Worm (Caenorhabditis elegans) whole organism, young adult: Measurements from ENCODE around the gene clec-143.

ENCODE experiments used
- B0035.1 ChIP-seq: sonication (generic microtip); optimal IDR thresholded peaks from 2 replicates; lab custom pipeline; 2016; ENCODE audit warnings: missing genetic modification characterization, mild to moderate bottlenecking, missing compliant biosample characterization, missing genotype, missing genetic modification reagents
- B0336.3 ChIP-seq: fragments of 200-800 bp; sonication (Bioruptor generic); IDR thresholded peaks from 2 replicates; pipeline ENCODE4 v1.3.6; 2022; ENCODE audit warnings: missing genetic modification characterization, missing compliant biosample characterization
- C06A6.2 ChIP-seq: fragments of 200-800 bp; sonication (Bioruptor generic); conservative IDR thresholded peaks from 2 replicates; pipeline ENCODE4 v1.3.6; 2022; ENCODE audit warnings: missing genetic modification characterization, missing compliant biosample characterization
- C17E4.6 ChIP-seq: fragments of 200-800 bp; sonication (Bioruptor generic); IDR thresholded peaks from 2 replicates; pipeline ENCODE4 v1.3.6; 2022; ENCODE audit warnings: missing genetic modification reagents, missing genetic modification characterization, missing compliant biosample characterization
- F10E7.11 ChIP-seq: sonication (generic microtip); optimal IDR thresholded peaks from 2 replicates; lab custom pipeline; 2017; ENCODE audit warnings: mild to moderate bottlenecking, missing genetic modification characterization, moderate library complexity, missing compliant biosample characterization
- F57C9.4 ChIP-seq: sonication (generic microtip); optimal IDR thresholded peaks from 2 replicates; lab custom pipeline; 2017; ENCODE audit warnings: mild to moderate bottlenecking, missing genetic modification characterization, missing compliant biosample characterization
- K12H6.12 ChIP-seq: fragments of 200-800 bp; sonication (Bioruptor generic); optimal IDR thresholded peaks from 2 replicates; lab custom pipeline; 2018; ENCODE audit warnings: mild to moderate bottlenecking, missing genetic modification characterization, missing compliant biosample characterization
- Y56A3A.18 ChIP-seq: fragments of 200-800 bp; sonication (Bioruptor generic); IDR thresholded peaks from 2 replicates; pipeline ENCODE4 v1.3.6; 2022; ENCODE audit warnings: missing genetic modification reagents, missing genetic modification characterization, missing compliant biosample characterization
- Y79H2A.3 ChIP-seq: fragments of 200-800 bp; sonication (Bioruptor generic); conservative IDR thresholded peaks from 2 replicates; pipeline ENCODE4 v1.3.6; 2022; ENCODE audit warnings: missing genetic modification reagents, missing genetic modification characterization, missing compliant biosample characterization
- ZK185.1 ChIP-seq: sonication (generic microtip); optimal IDR thresholded peaks from 2 replicates; lab custom pipeline; 2016; ENCODE audit warnings: mild to moderate bottlenecking, missing genetic modification characterization, missing compliant biosample characterization; ENCODE audit not compliant: poor library complexity, severe bottlenecking
- ama-1 ChIP-seq, 3 experiments: fragments of 150-350 bp in 1 of 3; sonication (generic microtip) in 2 of 3; optimal IDR thresholded peaks; 2 replicates each; lab custom pipeline; 2014 to 2018; ENCODE audit warnings: missing biosample characterization in 2 of 3, missing genetic modification characterization in 2 of 3, missing genetic modification reagents in 2 of 3
- aptf-3 ChIP-seq: fragments of 200-800 bp; sonication (Bioruptor generic); IDR thresholded peaks from 2 replicates; pipeline ENCODE4 v1.3.6; 2022; ENCODE audit warnings: missing genetic modification characterization, missing compliant biosample characterization
- athp-1 ChIP-seq: sonication (generic microtip); optimal IDR thresholded peaks from 2 replicates; lab custom pipeline; 2017; ENCODE audit warnings: mild to moderate bottlenecking, missing genetic modification characterization, missing compliant biosample characterization
- attf-5 ChIP-seq: fragments of 200-800 bp; sonication (Bioruptor generic); optimal IDR thresholded peaks from 2 replicates; lab custom pipeline; 2018; ENCODE audit warnings: mild to moderate bottlenecking, missing genetic modification characterization, missing compliant biosample characterization
- attf-6 ChIP-seq: fragments of 200-800 bp; sonication (Bioruptor generic); IDR thresholded peaks from 2 replicates; pipeline ENCODE4 v1.3.6; 2022; ENCODE audit warnings: missing genetic modification reagents, missing genetic modification characterization, missing compliant biosample characterization
- cebp-1 ChIP-seq, 2 experiments: fragments of 200-800 bp in 1 of 2; sonication (Bioruptor generic) in 1 of 2; sonication (generic microtip) in 1 of 2; IDR thresholded peaks in 1 of 2; optimal IDR thresholded peaks in 1 of 2; 2 replicates each; pipeline versions ENCODE4 v1.3.6 to Lab custom; 2017 to 2022; ENCODE audit warnings: missing compliant biosample characterization in 2 of 2, missing genetic modification characterization in 2 of 2, mild to moderate bottlenecking in 1 of 2, missing genetic modification reagents in 1 of 2, moderate library complexity in 1 of 2
- ceh-91 ChIP-seq: fragments of 200-800 bp; sonication (Bioruptor generic); IDR thresholded peaks from 2 replicates; pipeline ENCODE4 v1.3.6; 2022; ENCODE audit warnings: missing genetic modification reagents, missing genetic modification characterization, missing compliant biosample characterization
- dpl-1 ChIP-seq: fragments of 150-350 bp; optimal IDR thresholded peaks from 2 replicates; lab custom pipeline; 2014; ENCODE audit warnings: missing biosample characterization, missing genetic modification reagents, missing genetic modification characterization
- ekl-4 ChIP-seq: fragments of 200-800 bp; sonication (Bioruptor generic); IDR thresholded peaks from 2 replicates; pipeline ENCODE4 v1.3.6; 2022; ENCODE audit warnings: missing genetic modification reagents, missing genetic modification characterization, missing compliant biosample characterization
- ets-4 ChIP-seq: fragments of 200-800 bp; sonication (Bioruptor generic); optimal IDR thresholded peaks from 2 replicates; lab custom pipeline; 2018; ENCODE audit warnings: mild to moderate bottlenecking, missing genetic modification characterization, missing compliant biosample characterization
- him-1 ChIP-seq: sonication (generic microtip); optimal IDR thresholded peaks from 2 replicates; lab custom pipeline; 2016; ENCODE audit warnings: missing genotype, missing genetic modification reagents, missing genetic modification characterization, missing compliant biosample characterization
- hsf-1 ChIP-seq: fragments of 200-800 bp; sonication (Bioruptor generic); IDR thresholded peaks from 2 replicates; pipeline ENCODE4 v1.3.6; 2022; ENCODE audit warnings: missing genetic modification reagents, missing genetic modification characterization, missing compliant biosample characterization
- lin-26 ChIP-seq: fragments of 200-800 bp; sonication (Bioruptor generic); IDR thresholded peaks from 2 replicates; pipeline ENCODE4 v1.3.6; 2022; ENCODE audit warnings: missing genetic modification reagents, missing genetic modification characterization, missing compliant biosample characterization
- lin-35 ChIP-seq, 3 experiments: fragments of 150-350 bp in 2 of 3; sonication (generic microtip) in 1 of 3; optimal IDR thresholded peaks; 2 replicates each; lab custom pipeline; 2014 to 2018; ENCODE audit warnings: missing biosample characterization in 3 of 3, missing genetic modification characterization in 3 of 3, missing genetic modification reagents in 3 of 3
- lin-54 ChIP-seq: fragments of 200-800 bp; sonication (Bioruptor generic); optimal IDR thresholded peaks from 2 replicates; lab custom pipeline; 2018; ENCODE audit warnings: mild to moderate bottlenecking, missing genetic modification characterization, missing compliant biosample characterization
- lsy-27 ChIP-seq: sonication (generic microtip); optimal IDR thresholded peaks from 2 replicates; lab custom pipeline; 2017; ENCODE audit warnings: missing genetic modification characterization, mild to moderate bottlenecking, missing compliant biosample characterization, antibody characterized with exemption, missing genotype, borderline replicate concordance; ENCODE audit not compliant: insufficient read depth
- madf-10 ChIP-seq: sonication (generic microtip); optimal IDR thresholded peaks from 2 replicates; lab custom pipeline; 2016; ENCODE audit warnings: mild to moderate bottlenecking, missing genetic modification characterization, missing compliant biosample characterization
- madf-6 ChIP-seq: fragments of 200-800 bp; sonication (Bioruptor generic); IDR thresholded peaks from 2 replicates; pipeline ENCODE4 v1.3.6; 2022; ENCODE audit warnings: missing genetic modification reagents, missing genetic modification characterization, missing compliant biosample characterization
- mcd-1 ChIP-seq: fragments of 200-800 bp; sonication (Bioruptor generic); IDR thresholded peaks from 2 replicates; pipeline ENCODE4 v1.3.6; 2022; ENCODE audit warnings: missing genetic modification reagents, missing genetic modification characterization, missing compliant biosample characterization
- mel-28 ChIP-seq: sonication (generic microtip); optimal IDR thresholded peaks from 2 replicates; lab custom pipeline; 2016; ENCODE audit warnings: borderline replicate concordance, mild to moderate bottlenecking, missing genetic modification characterization, missing compliant biosample characterization
- nfyb-1 ChIP-seq: fragments of 200-800 bp; sonication (Bioruptor generic); IDR thresholded peaks from 2 replicates; pipeline ENCODE4 v1.3.6; 2022; ENCODE audit warnings: missing genetic modification reagents, missing genetic modification characterization, missing compliant biosample characterization
- nhr-27 ChIP-seq: fragments of 200-800 bp; sonication (Bioruptor generic); optimal IDR thresholded peaks from 2 replicates; lab custom pipeline; 2018; ENCODE audit warnings: mild to moderate bottlenecking, missing genetic modification characterization, moderate library complexity, missing compliant biosample characterization
- rec-8 ChIP-seq, 2 experiments: sonication (generic microtip); optimal IDR thresholded peaks; 2 replicates each; lab custom pipeline; 2016; ENCODE audit warnings: mild to moderate bottlenecking in 2 of 2, missing genetic modification characterization in 2 of 2, missing genetic modification reagents in 2 of 2, missing genotype in 2 of 2, missing biosample characterization in 1 of 2, missing compliant biosample characterization in 1 of 2, moderate library complexity in 1 of 2
- repo-1 ChIP-seq: sonication (generic microtip); optimal IDR thresholded peaks from 2 replicates; lab custom pipeline; 2017; ENCODE audit warnings: mild to moderate bottlenecking, missing genetic modification characterization, missing compliant biosample characterization
- sea-2 ChIP-seq: fragments of 200-800 bp; sonication (Bioruptor generic); IDR thresholded peaks from 2 replicates; pipeline ENCODE4 v1.3.6; 2022; ENCODE audit warnings: missing genetic modification characterization, missing compliant biosample characterization
- tbp1 ChIP-seq: fragments of 200-800 bp; sonication (Bioruptor generic); optimal IDR thresholded peaks from 2 replicates; lab custom pipeline; 2018; ENCODE audit warnings: mild to moderate bottlenecking, missing genetic modification characterization, missing compliant biosample characterization
- unc-130 ChIP-seq: sonication (generic microtip); optimal IDR thresholded peaks from 2 replicates; lab custom pipeline; 2016; ENCODE audit warnings: missing genetic modification reagents, missing genetic modification characterization, missing compliant biosample characterization
- ztf-26 ChIP-seq: sonication (generic microtip); optimal IDR thresholded peaks from 2 replicates; lab custom pipeline; 2017; ENCODE audit warnings: missing genetic modification characterization, missing compliant biosample characterization

The clec-143 gene

ce11 chrII:10452620-10453019 is 17.5 kb downstream of the clec-143 start, which contains the start of gene ZK673.4:
ZK673.4 (plus strand) TSS chrII:10452920.
- TF ChIP-seq mcd-1 (GFP tag; lab: Robert Waterston, UW) (0 out of 2 replicates have a peak, but pooled peaks have one; percentile 22), lin-26 (GFP tag; lab: Robert Waterston, UW) (no peak), ekl-4 (GFP tag; lab: Robert Waterston, UW) (no peak)

DNA sequence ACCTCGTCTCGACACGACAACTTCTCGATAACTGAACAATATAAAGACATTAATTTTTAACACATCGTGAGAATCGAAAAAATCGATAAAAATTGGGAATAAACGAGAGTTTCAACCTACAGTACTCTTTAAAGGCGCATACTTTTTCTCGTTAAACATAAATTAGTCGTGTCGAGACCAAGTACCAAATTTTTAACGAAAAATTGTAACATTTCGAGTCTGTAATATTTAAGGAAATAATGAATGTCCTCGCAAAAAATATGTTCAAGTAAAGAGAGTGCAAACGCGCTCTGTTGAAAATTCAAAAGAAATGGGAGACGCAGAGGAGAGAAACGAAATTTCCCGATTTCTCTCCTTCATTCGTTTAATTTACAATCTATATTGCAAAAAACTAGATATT is 19.8 kb downstream of the clec-143 start:
- TF ChIP-seq athp-1 (tag; lab: Kevin White, UChicago): peak; percentile 49
- no peak for TF ChIP-seq tbp1
- no peak for TF ChIP-seq B0035.1 (tag; lab: Kevin White, UChicago)
- no peak for TF ChIP-seq nhr-27
- TF ChIP-seq lin-35 (GFP tag; optimal IDR thresholded peaks at IDR 0.05; lab: Kevin White, UChicago): peak in 1 of 3 experiments; percentile 61
- no peak for TF ChIP-seq K12H6.12 (tag; lab: Kevin White, UChicago)
- TF ChIP-seq nfyb-1 (GFP tag; lab: Robert Waterston, UW): peak; percentile 66; the same call in 1 of the 2 replicates
- no peak for TF ChIP-seq unc-130
- peak; percentile 34; the same call in 1 of the 2 replicates for TF ChIP-seq madf-6
- TF ChIP-seq F10E7.11 (tag; lab: Kevin White, UChicago): no peak
- peak; percentile 8; the same call in 1 of the 2 replicates for TF ChIP-seq cebp-1 (GFP tag; IDR thresholded peaks at IDR 0.05; lab: Robert Waterston, UW)
- TF ChIP-seq cebp-1 (tag; optimal IDR thresholded peaks at IDR 0.05; lab: Kevin White, UChicago): peak; percentile 63
- no peak for TF ChIP-seq C17E4.6
- TF ChIP-seq mel-28 (tag; lab: Kevin White, UChicago): peak; percentile 68
- peak; percentile 57 for TF ChIP-seq ama-1 (optimal IDR thresholded peaks at IDR 0.05; lab: Kevin White, UChicago)
- TF ChIP-seq ama-1 (GFP tag; optimal IDR thresholded peaks at IDR 0.05; lab: Kevin White, UChicago): no peak
- no peak for TF ChIP-seq lin-26 (GFP tag; lab: Robert Waterston, UW)
- no peak for TF ChIP-seq lsy-27 (tag; lab: Kevin White, UChicago)
- TF ChIP-seq rec-8 (tag; optimal IDR thresholded peaks at IDR 0.05; lab: Kevin White, UChicago): peak in 1 of 2 experiments; percentile 13
- TF ChIP-seq ceh-91: no peak
- peak; percentile 64 for TF ChIP-seq mcd-1 (GFP tag; lab: Robert Waterston, UW)
- 0 out of 2 replicates have a peak, but pooled peaks have one; percentile 22 for TF ChIP-seq C06A6.2 (GFP tag; lab: Robert Waterston, UW)
- TF ChIP-seq Y56A3A.18 (GFP tag; lab: Robert Waterston, UW): peak; percentile 5; the same call in 1 of the 2 replicates
- TF ChIP-seq attf-6: no peak
- TF ChIP-seq madf-10 (tag; lab: Kevin White, UChicago): peak; percentile 1
- peak; percentile 86 for TF ChIP-seq repo-1 (tag; lab: Kevin White, UChicago)
- peak; percentile 54 for TF ChIP-seq B0336.3 (GFP tag; lab: Robert Waterston, UW)
- TF ChIP-seq hsf-1 (GFP tag; lab: Robert Waterston, UW): 0 out of 2 replicates have a peak, but pooled peaks have one; percentile 26
- TF ChIP-seq attf-5: peak; percentile 55
- no peak for TF ChIP-seq dpl-1 (GFP tag; lab: Kevin White, UChicago)
- peak; percentile 26 for TF ChIP-seq him-1 (tag; lab: Kevin White, UChicago)
- TF ChIP-seq lin-54 (GFP tag; lab: Kevin White, UChicago): no peak
- TF ChIP-seq ZK185.1 (tag; lab: Kevin White, UChicago): peak; percentile 10
- no peak for TF ChIP-seq ets-4 (GFP tag; lab: Kevin White, UChicago)
- TF ChIP-seq sea-2 (GFP tag; lab: Robert Waterston, UW): no peak
- peak; percentile 82 for TF ChIP-seq ztf-26 (tag; lab: Kevin White, UChicago)
- TF ChIP-seq Y79H2A.3 (GFP tag; lab: Robert Waterston, UW): peak; percentile 61; the same call in 1 of the 2 replicates
- no peak for TF ChIP-seq F57C9.4 (tag; lab: Kevin White, UChicago)
- no peak for TF ChIP-seq aptf-3 (GFP tag; lab: Robert Waterston, UW)
- TF ChIP-seq ekl-4 (GFP tag; lab: Robert Waterston, UW): 0 out of 2 replicates have a peak, but pooled peaks have one; percentile 24
- TF ChIP-seq, all 124 proteins: peak for 21
